Fruit fly (Drosophila melanogaster): ENCODE data around the gene CG9705.

The CG9705 gene

DNA sequence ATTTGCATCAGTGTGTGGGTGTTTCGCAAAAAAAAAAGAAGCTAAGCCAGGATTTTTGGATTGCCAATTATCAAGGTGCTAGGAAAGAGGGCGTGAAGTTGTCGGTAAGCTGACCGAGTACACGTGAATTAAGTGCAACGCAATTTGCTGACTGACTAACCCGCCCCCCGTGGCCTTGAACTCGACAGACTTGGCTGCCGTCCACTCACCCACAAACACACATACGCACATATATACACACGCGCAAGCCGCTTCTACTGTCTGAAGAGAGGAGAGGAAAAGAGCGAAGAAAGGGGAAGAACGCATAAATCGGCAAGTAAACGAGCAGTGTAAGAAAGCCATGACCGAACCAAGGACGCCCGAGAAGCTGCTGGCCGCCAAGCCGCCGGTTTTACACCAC lies 417 bp downstream of the CG9705 start (continued):
- TF ChIP-seq CG7963 (GFP tag; IDR thresholded peaks at IDR 0.05; ENCODE audit: partially characterized antibody) (0 out of 3 replicates have a peak, but pooled peaks have one; percentile 2), Hr51 (GFP tag; optimal IDR thresholded peaks at IDR 0.05) (no peak), Fer3 (tag; optimal IDR thresholded peaks at IDR 0.05) (no peak), Neu2 (GFP tag; optimal IDR thresholded peaks at IDR 0.05; ENCODE audit: borderline replicate concordance) (no peak), CG34422 (GFP tag; IDR thresholded peaks at IDR 0.05) (0 out of 3 replicates have a peak, but pooled peaks have one; percentile 54), CG2875 (GFP tag; optimal IDR thresholded peaks at IDR 0.05) (no peak), Blimp-1 (GFP tag; optimal IDR thresholded peaks at IDR 0.05) (no peak), slbo (GFP tag; IDR thresholded peaks at IDR 0.05) (no peak), run (tag; optimal IDR thresholded peaks at IDR 0.05) (no peak), unc-4 (GFP tag; IDR thresholded peaks at IDR 0.05; ENCODE audit: partially characterized antibody) (no peak), crp (GFP tag; optimal IDR thresholded peaks at IDR 0.05) (no peak), CG10979 (tag; optimal IDR thresholded peaks at IDR 0.05) (no peak), stwl (tag; optimal IDR thresholded peaks at IDR 0.05) (no peak), Nf-YB (GFP tag; optimal IDR thresholded peaks at IDR 0.05) (no peak), nerfin-1 (tag; optimal IDR thresholded peaks at IDR 0.05) (peak; percentile 69), CG5245 (GFP tag; optimal IDR thresholded peaks at IDR 0.05) (no peak), CG6254 (GFP tag; optimal IDR thresholded peaks at IDR 0.05) (no peak), CG15479 (GFP tag; optimal IDR thresholded peaks at IDR 0.05) (no peak), ftz-f1 (GFP tag; optimal IDR thresholded peaks at IDR 0.05) (peak; percentile 54), chn (GFP tag; optimal IDR thresholded peaks at IDR 0.05) (no peak), toy (GFP tag; IDR thresholded peaks at IDR 0.05) (no peak), Ravus (GFP tag; IDR thresholded peaks at IDR 0.05) (no peak), CG15269 (tag; optimal IDR thresholded peaks at IDR 0.05) (no peak), CG12659 (GFP tag; optimal IDR thresholded peaks at IDR 0.05) (no peak), Oaz (GFP tag; IDR thresholded peaks at IDR 0.05) (no peak), oc (tag; optimal IDR thresholded peaks at IDR 0.05) (no peak), CG10209 (GFP tag; optimal IDR thresholded peaks at IDR 0.05) (no peak), stc (GFP tag; IDR thresholded peaks at IDR 0.05) (0 out of 2 replicates have a peak, but pooled peaks have one; percentile 8), esg (GFP tag; conservative IDR thresholded peaks at IDR 0.05) (no peak), ATbp (GFP tag; optimal IDR thresholded peaks at IDR 0.05) (no peak), tap (tag; optimal IDR thresholded peaks at IDR 0.05) (no peak), Dad (GFP tag; optimal IDR thresholded peaks at IDR 0.05) (no peak), cg (GFP tag; optimal IDR thresholded peaks at IDR 0.05) (peak; percentile 60), Mrtf (GFP tag; IDR thresholded peaks at IDR 0.05) (no peak), CG3407 (GFP tag; optimal IDR thresholded peaks at IDR 0.05) (no peak), Atf3 (GFP tag; optimal IDR thresholded peaks at IDR 0.05) (no peak), luna (GFP tag; optimal IDR thresholded peaks at IDR 0.05) (no peak), bsh (GFP tag; optimal IDR thresholded peaks at IDR 0.05) (no peak), Dref (GFP tag; IDR thresholded peaks at IDR 0.05) (no peak), salm (tag; optimal IDR thresholded peaks at IDR 0.05) (no peak), pnt (GFP tag; optimal IDR thresholded peaks at IDR 0.05) (no peak), crol (GFP tag; IDR thresholded peaks at IDR 0.05) (peak; percentile 60), CG17912 (GFP tag; optimal IDR thresholded peaks at IDR 0.05) (no peak), nom (GFP tag; optimal IDR thresholded peaks at IDR 0.05) (no peak), Hey (tag; optimal IDR thresholded peaks at IDR 0.05) (no peak), chinmo (GFP tag; IDR thresholded peaks at IDR 0.05; ENCODE audit: partially characterized antibody) (no peak), NC2β (GFP tag; optimal IDR thresholded peaks at IDR 0.05) (no peak), Antp (GFP tag; optimal IDR thresholded peaks at IDR 0.05) (no peak)

All from whole organism, embryonic.